Worm (Caenorhabditis elegans) whole organism, late embryonic: ENCODE results near the gene srv-22.

ENCODE experiments used
- C08G9.2 ChIP-seq: sonication (generic microtip); optimal IDR thresholded peaks from 2 replicates; lab custom pipeline; 2016; ENCODE audit warnings: mild to moderate bottlenecking, missing genetic modification characterization, moderate library complexity, missing compliant biosample characterization
- C38D4.7 ChIP-seq: fragments of 200-800 bp; sonication (Bioruptor generic); optimal IDR thresholded peaks from 2 replicates; lab custom pipeline; 2018; ENCODE audit warnings: mild to moderate bottlenecking, missing genetic modification characterization, moderate library complexity, missing compliant biosample characterization
- F13H6.1 ChIP-seq: sonication (generic microtip); optimal IDR thresholded peaks from 2 replicates; lab custom pipeline; 2016; ENCODE audit warnings: missing genetic modification characterization, missing compliant biosample characterization
- K02D7.2 ChIP-seq: sonication (generic microtip); optimal IDR thresholded peaks from 2 replicates; lab custom pipeline; 2017; ENCODE audit warnings: mild to moderate bottlenecking, missing genetic modification characterization, missing compliant biosample characterization
- K09A11.1 ChIP-seq: sonication (generic microtip); optimal IDR thresholded peaks from 2 replicates; lab custom pipeline; 2017; ENCODE audit warnings: antibody characterized with exemption, mild to moderate bottlenecking, missing genetic modification characterization, missing compliant biosample characterization; ENCODE audit not compliant: insufficient read depth
- T23F11.4 ChIP-seq: fragments of 200-800 bp; sonication (Bioruptor generic); optimal IDR thresholded peaks from 2 replicates; lab custom pipeline; 2018; ENCODE audit warnings: mild to moderate bottlenecking, missing genetic modification characterization, missing compliant biosample characterization
- Y22D7AL.16 ChIP-seq: sonication (generic microtip); optimal IDR thresholded peaks from 2 replicates; lab custom pipeline; 2016; ENCODE audit warnings: missing genetic modification characterization, missing compliant biosample characterization
- ceh-2 ChIP-seq: sonication (generic microtip); optimal IDR thresholded peaks from 2 replicates; lab custom pipeline; 2016; ENCODE audit warnings: missing genotype, missing genetic modification characterization, missing compliant biosample characterization
- ceh-22 ChIP-seq: sonication (generic microtip); optimal IDR thresholded peaks from 2 replicates; lab custom pipeline; 2017; ENCODE audit warnings: missing biosample characterization, missing genetic modification characterization
- ceh-24 ChIP-seq: sonication (generic microtip); optimal IDR thresholded peaks from 2 replicates; lab custom pipeline; 2016; ENCODE audit warnings: mild to moderate bottlenecking, missing genetic modification characterization, missing compliant biosample characterization
- ceh-30 ChIP-seq: fragments of 150-350 bp; optimal IDR thresholded peaks from 2 replicates; lab custom pipeline; 2014; ENCODE audit warnings: missing biosample characterization, missing genetic modification characterization
- ceh-31 ChIP-seq: sonication (generic microtip); optimal IDR thresholded peaks from 2 replicates; lab custom pipeline; 2016; ENCODE audit warnings: missing genetic modification characterization, missing compliant biosample characterization
- ceh-34 ChIP-seq: sonication (generic microtip); optimal IDR thresholded peaks from 2 replicates; lab custom pipeline; 2016; ENCODE audit warnings: mild to moderate bottlenecking, missing genetic modification characterization, missing compliant biosample characterization
- ceh-48 ChIP-seq: sonication (generic microtip); optimal IDR thresholded peaks from 2 replicates; lab custom pipeline; 2016; ENCODE audit warnings: missing genetic modification characterization, inconsistent platforms, missing compliant biosample characterization
- ceh-6 ChIP-seq: fragments of 200-800 bp; sonication (Bioruptor generic); optimal IDR thresholded peaks from 2 replicates; lab custom pipeline; 2018; ENCODE audit warnings: mild to moderate bottlenecking, missing genetic modification characterization, missing compliant biosample characterization
- dmd-4 ChIP-seq: sonication (generic microtip); optimal IDR thresholded peaks from 2 replicates; lab custom pipeline; 2016; ENCODE audit warnings: borderline replicate concordance, missing genetic modification characterization, missing compliant biosample characterization
- dve-1 ChIP-seq: sonication (generic microtip); optimal IDR thresholded peaks from 2 replicates; lab custom pipeline; 2017; ENCODE audit warnings: antibody characterized with exemption, mild to moderate bottlenecking, missing genetic modification characterization, missing compliant biosample characterization
- elt-2 ChIP-seq: sonication (generic microtip); optimal IDR thresholded peaks from 2 replicates; lab custom pipeline; 2016; ENCODE audit warnings: missing genetic modification reagents, missing genetic modification characterization, missing compliant biosample characterization
- fkh-6 ChIP-seq: sonication (generic microtip); optimal IDR thresholded peaks from 2 replicates; lab custom pipeline; 2016; ENCODE audit warnings: missing genetic modification characterization, missing compliant biosample characterization
- gmeb-2 ChIP-seq: sonication (generic microtip); optimal IDR thresholded peaks from 2 replicates; lab custom pipeline; 2016; ENCODE audit warnings: missing genetic modification characterization, inconsistent platforms, missing compliant biosample characterization
- hlh-15 ChIP-seq: sonication (generic microtip); optimal IDR thresholded peaks from 2 replicates; lab custom pipeline; 2016; ENCODE audit warnings: missing genetic modification characterization, missing compliant biosample characterization
- hlh-30 ChIP-seq: sonication (generic microtip); optimal IDR thresholded peaks from 2 replicates; lab custom pipeline; 2017; ENCODE audit warnings: antibody characterized with exemption, missing genetic modification characterization, missing compliant biosample characterization; ENCODE audit not compliant: insufficient read depth
- lim-6 ChIP-seq: sonication (generic microtip); optimal IDR thresholded peaks from 2 replicates; lab custom pipeline; 2016; ENCODE audit warnings: missing genetic modification characterization, missing compliant biosample characterization
- lin-11 ChIP-seq: fragments of 200-800 bp; sonication (Bioruptor generic); optimal IDR thresholded peaks from 2 replicates; lab custom pipeline; 2018; ENCODE audit warnings: mild to moderate bottlenecking, missing genetic modification characterization, missing compliant biosample characterization
- nhr-11 ChIP-seq: fragments of 150-350 bp; optimal IDR thresholded peaks from 2 replicates; lab custom pipeline; 2014; ENCODE audit warnings: missing biosample characterization, missing genetic modification characterization
- nhr-232 ChIP-seq: sonication (generic microtip); optimal IDR thresholded peaks from 2 replicates; lab custom pipeline; 2016; ENCODE audit warnings: missing genetic modification characterization, missing compliant biosample characterization
- odd-2 ChIP-seq: sonication (generic microtip); optimal IDR thresholded peaks from 2 replicates; lab custom pipeline; 2017; ENCODE audit warnings: antibody characterized with exemption, mild to moderate bottlenecking, missing genetic modification characterization, missing compliant biosample characterization
- pat-9 ChIP-seq: fragments of 200-800 bp; sonication (Bioruptor generic); optimal IDR thresholded peaks from 2 replicates; lab custom pipeline; 2018; ENCODE audit warnings: mild to moderate bottlenecking, missing genetic modification characterization, moderate library complexity, missing compliant biosample characterization
- pha-4 ChIP-seq: fragments of 150-350 bp; optimal IDR thresholded peaks from 2 replicates; lab custom pipeline; 2018; ENCODE audit warnings: missing biosample characterization, missing genetic modification reagents, missing genetic modification characterization
- rnt-1 ChIP-seq: sonication (generic microtip); optimal IDR thresholded peaks from 2 replicates; lab custom pipeline; 2016; ENCODE audit warnings: missing genetic modification characterization, missing compliant biosample characterization
- sox-2 ChIP-seq: fragments of 200-800 bp; sonication (Bioruptor generic); IDR thresholded peaks from 2 replicates; pipeline ENCODE4 v1.3.6; 2022; ENCODE audit warnings: missing genetic modification reagents, missing genetic modification characterization, missing compliant biosample characterization
- tbx-7 ChIP-seq: sonication (generic microtip); optimal IDR thresholded peaks from 2 replicates; lab custom pipeline; 2016; ENCODE audit warnings: missing genotype, missing genetic modification characterization, missing compliant biosample characterization
- ttx-3 ChIP-seq: sonication (generic microtip); optimal IDR thresholded peaks from 2 replicates; lab custom pipeline; 2016; ENCODE audit warnings: missing genetic modification reagents, missing genetic modification characterization, missing compliant biosample characterization
- unc-3 ChIP-seq, 2 experiments: fragments of 200-800 bp in 1 of 2; sonication (Bioruptor generic) in 1 of 2; sonication (generic microtip) in 1 of 2; conservative IDR thresholded peaks in 1 of 2; optimal IDR thresholded peaks in 1 of 2; 2 replicates each; pipeline versions ENCODE4 v1.3.6 to Lab custom; 2016 to 2022; ENCODE audit warnings: missing compliant biosample characterization in 2 of 2, missing genetic modification characterization in 2 of 2, missing genetic modification reagents in 1 of 2
- unc-42 ChIP-seq: sonication (generic microtip); optimal IDR thresholded peaks from 2 replicates; lab custom pipeline; 2016; ENCODE audit warnings: missing genotype, missing genetic modification characterization, missing compliant biosample characterization
- unc-55 ChIP-seq: sonication (generic microtip); optimal IDR thresholded peaks from 2 replicates; lab custom pipeline; 2017; ENCODE audit warnings: missing biosample characterization, missing genetic modification reagents, missing genetic modification characterization
- unc-86 ChIP-seq: sonication (generic microtip); optimal IDR thresholded peaks from 2 replicates; lab custom pipeline; 2016; ENCODE audit warnings: missing genetic modification characterization, missing compliant biosample characterization

The srv-22 gene

ce11 chrIV:5884500-5884899 lies 4.7 kb upstream of the srv-22 start, which contains the start of gene H04M03.11:
TSS of gene H04M03.11 (minus strand) at chrIV:5884600.
- TF ChIP-seq lim-6 (tag; lab: Kevin White, UChicago), result no peak
- no peak for TF ChIP-seq dmd-4 (tag; lab: Kevin White, UChicago)
- TF ChIP-seq hlh-15 (tag; lab: Kevin White, UChicago), result no peak
- no peak for TF ChIP-seq sox-2 (GFP tag; lab: Robert Waterston, UW)
- TF ChIP-seq pat-9, result no peak
- TF ChIP-seq unc-3 (GFP tag; conservative IDR thresholded peaks at IDR 0.05; lab: Robert Waterston, UW), result no peak
- TF ChIP-seq unc-3 (tag; optimal IDR thresholded peaks at IDR 0.05; lab: Kevin White, UChicago), result no peak
- TF ChIP-seq tbx-7 (tag; lab: Kevin White, UChicago), result no peak
- no peak for TF ChIP-seq ceh-34 (tag; lab: Kevin White, UChicago)
- TF ChIP-seq F13H6.1 (tag; lab: Kevin White, UChicago), result no peak

- TF ChIP-seq unc-86 (tag; lab: Kevin White, UChicago), result no peak
- TF ChIP-seq ceh-22 (tag; lab: Kevin White, UChicago), result no peak
- TF ChIP-seq K02D7.2 (tag; lab: Kevin White, UChicago), result no peak
- no peak for TF ChIP-seq pha-4 (tag; lab: Kevin White, UChicago)
- no peak for TF ChIP-seq pat-9
- no peak for TF ChIP-seq K09A11.1
- no peak for TF ChIP-seq ceh-2
- TF ChIP-seq C38D4.7 (GFP tag; lab: Kevin White, UChicago), result no peak
- TF ChIP-seq ceh-24 (tag; lab: Kevin White, UChicago), result no peak
These were observed 2.5 kb downstream of the srv-22 start, which contains the start of gene srv-21 for ce11 chrIV:5877246-5877645. TSS of gene srv-21 (minus strand) at chrIV:5877346.

ce11 chrIV:5873825-5874224 lies 5.9 kb downstream of the srv-22 start, which contains the start of gene srv-19:
TSS of gene srv-19 (minus strand) at chrIV:5873925.
- TF ChIP-seq nhr-11 (tag; lab: Kevin White, UChicago) (no peak), sox-2 (GFP tag; lab: Robert Waterston, UW) (no peak), ceh-31 (tag; lab: Kevin White, UChicago) (no peak), Y22D7AL.16 (tag; lab: Kevin White, UChicago) (no peak)

ce11 chrIV:5870072-5870471 lies 9.7 kb downstream of the srv-22 start, which contains the start of gene srv-17:
TSS of gene srv-17 (minus strand) at chrIV:5870172.
- TF ChIP-seq dmd-4 (tag; lab: Kevin White, UChicago) (no peak), nhr-11 (tag; lab: Kevin White, UChicago) (no peak), sox-2 (GFP tag; lab: Robert Waterston, UW) (no peak), rnt-1 (tag; lab: Kevin White, UChicago) (no peak), ceh-2 (no peak), K09A11.1 (no peak), fkh-6 (tag; lab: Kevin White, UChicago) (no peak), dve-1 (tag; lab: Kevin White, UChicago) (no peak), unc-42 (tag; lab: Kevin White, UChicago) (no peak), elt-2 (tag; lab: Kevin White, UChicago) (no peak), ceh-30 (tag; lab: Kevin White, UChicago) (no peak), T23F11.4 (GFP tag; lab: Kevin White, UChicago) (no peak), hlh-30 (no peak), ceh-6 (GFP tag; lab: Kevin White, UChicago) (no peak)

ce11 chrIV:5869354-5869753 lies 10.4 kb downstream of the srv-22 start:
- no peak for TF ChIP-seq gmeb-2
- no peak for TF ChIP-seq odd-2 (tag; lab: Kevin White, UChicago)
- no peak for TF ChIP-seq unc-55
- TF ChIP-seq ceh-48 (tag; lab: Kevin White, UChicago), result no peak
- TF ChIP-seq ttx-3 (tag; lab: Kevin White, UChicago), result no peak
- no peak for TF ChIP-seq lin-11 (tag; lab: Kevin White, UChicago)
- no peak for TF ChIP-seq lim-6 (tag; lab: Kevin White, UChicago)
- TF ChIP-seq ceh-30 (tag; lab: Kevin White, UChicago), result no peak
- no peak for TF ChIP-seq K09A11.1
- TF ChIP-seq C08G9.2, result no peak
- TF ChIP-seq K02D7.2 (tag; lab: Kevin White, UChicago), result no peak
- TF ChIP-seq nhr-232 (tag; lab: Kevin White, UChicago), result no peak
- TF ChIP-seq unc-86 (tag; lab: Kevin White, UChicago), result no peak
- TF ChIP-seq dmd-4 (tag; lab: Kevin White, UChicago), result no peak
- TF ChIP-seq pat-9, result no peak
